Worm (Caenorhabditis elegans) whole organism, L3 larva: Measurements from ENCODE around the gene R08D7.7.
"Not testable (repeated sequence)": the region's sequence is repeated elsewhere in the genome, so short reads cannot be mapped to it uniquely, and the experiment has no call there.

ENCODE experiments used
- R02D3.7 ChIP-seq: fragments of 150-350 bp; optimal IDR thresholded peaks from 2 replicates; lab custom pipeline; 2014; ENCODE audit warnings: missing biosample characterization, missing genetic modification characterization
- aly-2 ChIP-seq: fragments of 150-350 bp; optimal IDR thresholded peaks from 2 replicates; lab custom pipeline; 2014; ENCODE audit warnings: missing biosample characterization, missing genetic modification characterization
- ceh-16 ChIP-seq: sonication (generic microtip); optimal IDR thresholded peaks from 2 replicates; lab custom pipeline; 2017; ENCODE audit warnings: missing biosample characterization, missing genetic modification characterization
- ceh-28 ChIP-seq: fragments of 150-350 bp; optimal IDR thresholded peaks from 2 replicates; lab custom pipeline; 2014; ENCODE audit warnings: missing biosample characterization, missing genetic modification reagents, missing genetic modification characterization
- ceh-82 ChIP-seq: fragments of 150-350 bp; optimal IDR thresholded peaks from 2 replicates; lab custom pipeline; 2014; ENCODE audit warnings: missing biosample characterization, missing genetic modification characterization
- daf-12 ChIP-seq: fragments of 150-350 bp; optimal IDR thresholded peaks from 2 replicates; lab custom pipeline; 2014; ENCODE audit warnings: missing biosample characterization, missing genetic modification reagents, missing genetic modification characterization
- egl-27 ChIP-seq: sonication (generic microtip); optimal IDR thresholded peaks from 4 replicates; lab custom pipeline; 2017; ENCODE audit warnings: missing biosample characterization, missing genetic modification reagents, missing genetic modification characterization
- egl-5 ChIP-seq: fragments of 150-350 bp; optimal IDR thresholded peaks from 2 replicates; lab custom pipeline; 2017; ENCODE audit warnings: missing biosample characterization, missing genetic modification reagents, missing genetic modification characterization, inconsistent platforms
- elt-1 ChIP-seq: fragments of 150-350 bp; optimal IDR thresholded peaks from 2 replicates; lab custom pipeline; 2014; ENCODE audit warnings: missing biosample characterization, missing genetic modification characterization
- elt-2 ChIP-seq: sonication (generic microtip); optimal IDR thresholded peaks from 2 replicates; lab custom pipeline; 2016; ENCODE audit warnings: missing genetic modification reagents, mild to moderate bottlenecking, missing genetic modification characterization, missing compliant biosample characterization
- elt-3 ChIP-seq, 3 experiments: fragments of 150-350 bp in 1 of 3; sonication (generic microtip) in 2 of 3; optimal IDR thresholded peaks; 2 replicates in 2 of 3; 4 replicates in 1 of 3; lab custom pipeline; 2014 to 2017; ENCODE audit warnings: missing biosample characterization in 3 of 3, missing genetic modification characterization in 3 of 3
- fkh-10 ChIP-seq: sonication (generic microtip); optimal IDR thresholded peaks from 2 replicates; lab custom pipeline; 2017; ENCODE audit warnings: missing biosample characterization, missing genetic modification reagents, missing genetic modification characterization
- hmg-11 ChIP-seq: sonication (generic microtip); optimal IDR thresholded peaks from 2 replicates; lab custom pipeline; 2016; ENCODE audit warnings: missing genetic modification characterization, missing compliant biosample characterization
- lin-15B ChIP-seq: fragments of 150-350 bp; optimal IDR thresholded peaks from 2 replicates; lab custom pipeline; 2014; ENCODE audit warnings: missing biosample characterization, missing genetic modification characterization
- lin-39 ChIP-seq: fragments of 150-350 bp; optimal IDR thresholded peaks from 2 replicates; lab custom pipeline; 2018; ENCODE audit warnings: missing biosample characterization, missing genetic modification reagents, missing genetic modification characterization
- mdl-1 ChIP-seq: fragments of 150-350 bp; optimal IDR thresholded peaks from 2 replicates; lab custom pipeline; 2014; ENCODE audit warnings: missing biosample characterization, missing genetic modification characterization
- mml-1 ChIP-seq: fragments of 150-350 bp; sonication (generic microtip); optimal IDR thresholded peaks from 3 replicates; lab custom pipeline; 2014; ENCODE audit warnings: missing biosample characterization, missing genetic modification characterization
- nfya-1 ChIP-seq: sonication (generic microtip); optimal IDR thresholded peaks from 2 replicates; lab custom pipeline; 2017; ENCODE audit warnings: missing genetic modification characterization, mild to moderate bottlenecking, missing compliant biosample characterization, antibody characterized with exemption, moderate library complexity; ENCODE audit not compliant: insufficient read depth
- nhr-11 ChIP-seq: fragments of 150-350 bp; optimal IDR thresholded peaks from 2 replicates; lab custom pipeline; 2014; ENCODE audit warnings: missing biosample characterization, missing genetic modification characterization
- nhr-12 ChIP-seq: fragments of 150-350 bp; optimal IDR thresholded peaks from 2 replicates; lab custom pipeline; 2014; ENCODE audit warnings: missing biosample characterization, missing genetic modification characterization
- nhr-23 ChIP-seq: fragments of 150-350 bp; optimal IDR thresholded peaks from 2 replicates; lab custom pipeline; 2014; ENCODE audit warnings: missing biosample characterization, missing genetic modification reagents, missing genetic modification characterization
- nhr-237 ChIP-seq: fragments of 150-350 bp; optimal IDR thresholded peaks from 2 replicates; lab custom pipeline; 2014; ENCODE audit warnings: missing biosample characterization, missing genetic modification characterization
- nhr-25 ChIP-seq: sonication (generic microtip); optimal IDR thresholded peaks from 2 replicates; lab custom pipeline; 2017; ENCODE audit warnings: missing biosample characterization, missing genetic modification characterization
- nhr-28 ChIP-seq: fragments of 150-350 bp; optimal IDR thresholded peaks from 2 replicates; lab custom pipeline; 2014; ENCODE audit warnings: missing biosample characterization, missing genetic modification characterization
- nhr-43 ChIP-seq: sonication (generic microtip); optimal IDR thresholded peaks from 2 replicates; lab custom pipeline; 2016; ENCODE audit warnings: mild to moderate bottlenecking, missing genetic modification characterization, missing compliant biosample characterization; ENCODE audit not compliant: poor library complexity, severe bottlenecking
- pha-4 ChIP-seq: fragments of 150-350 bp; optimal IDR thresholded peaks from 2 replicates; lab custom pipeline; 2014; ENCODE audit warnings: missing biosample characterization, missing genetic modification reagents, missing genetic modification characterization
- snpc-4 ChIP-seq: fragments of 150-350 bp; optimal IDR thresholded peaks from 2 replicates; lab custom pipeline; 2014; ENCODE audit warnings: missing biosample characterization, missing genetic modification characterization
- unc-39 ChIP-seq: sonication (generic microtip); optimal IDR thresholded peaks from 4 replicates; lab custom pipeline; 2017; ENCODE audit warnings: missing biosample characterization, missing genetic modification characterization
- unc-62 ChIP-seq: fragments of 150-350 bp; sonication (generic microtip); optimal IDR thresholded peaks from 4 replicates; lab custom pipeline; 2014; ENCODE audit warnings: missing biosample characterization, missing genetic modification reagents, missing genetic modification characterization
- ztf-11 ChIP-seq: fragments of 150-350 bp; optimal IDR thresholded peaks from 2 replicates; lab custom pipeline; 2014; ENCODE audit warnings: missing biosample characterization, missing genetic modification characterization
- ztf-4 ChIP-seq: fragments of 150-350 bp; optimal IDR thresholded peaks from 2 replicates; lab custom pipeline; 2014; ENCODE audit warnings: missing biosample characterization, missing genetic modification characterization

The R08D7.7 gene

ce11 chrIII:8989752-8990151 is at the start of gene R08D7.7:
R08D7.7 (plus strand) TSS chrIII:8990052.
- not testable (repeated sequence) for TF ChIP-seq elt-2; elt-3 (tag; optimal IDR thresholded peaks at IDR 0.05; lab: Kevin White, UChicago); daf-12

- TF ChIP-seq elt-1 = no peak
Measured at ce11 chrIII:8944357-8944756, 45.5 kb upstream of the R08D7.7 start, which contains the start of gene dhrr-1. dhrr-1 (plus strand) TSS chrIII:8944657.

DNA sequence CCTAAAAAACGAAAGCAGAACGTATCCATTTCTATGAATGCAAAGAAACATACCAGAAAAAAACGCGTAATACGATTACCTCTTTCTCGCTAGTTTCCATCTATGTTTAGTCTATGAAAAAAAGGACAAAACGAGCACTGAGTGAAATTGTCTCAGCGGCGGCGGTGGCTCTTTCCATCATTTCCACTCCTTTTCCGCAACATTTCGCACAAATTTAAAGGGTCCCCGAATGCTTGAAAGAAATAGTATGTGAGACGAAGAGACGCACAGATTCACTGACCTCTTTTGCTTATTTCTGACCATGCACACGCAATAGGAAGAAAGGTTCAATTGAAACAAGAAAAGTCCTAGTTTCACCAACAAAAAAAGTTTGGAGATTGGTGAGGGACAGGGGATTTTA is 43.6 kb upstream of the R08D7.7 start:
- TF ChIP-seq ztf-11 (tag; lab: Kevin White, UChicago) = no peak
- TF ChIP-seq egl-27 (tag; lab: Kevin White, UChicago) = no peak
- no peak for TF ChIP-seq unc-39 (tag; lab: Kevin White, UChicago)
- TF ChIP-seq, all 47 proteins: peak for 0

DNA sequence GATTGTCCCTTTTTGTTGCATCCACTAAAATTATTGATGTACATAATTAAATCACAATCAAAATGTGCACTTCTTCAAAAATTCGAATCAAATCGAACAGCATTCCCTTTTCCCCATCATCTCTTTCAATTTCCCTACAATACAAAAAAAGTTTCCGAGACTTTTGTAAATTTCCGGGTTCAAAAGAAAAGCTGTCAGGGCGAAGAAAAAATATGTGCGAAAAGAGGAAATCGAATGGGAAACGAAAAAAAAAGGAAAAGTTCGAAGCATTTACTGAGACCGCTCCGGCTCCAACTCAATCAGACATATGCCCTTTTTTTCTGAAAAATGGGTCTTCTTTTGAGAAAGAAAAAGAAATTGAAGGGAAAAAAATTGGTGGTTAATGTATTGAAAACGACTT is 40.7 kb upstream of the R08D7.7 start:
- TF ChIP-seq nhr-43 (tag; lab: Kevin White, UChicago) = no peak
- TF ChIP-seq fkh-10 = peak; percentile 56

DNA sequence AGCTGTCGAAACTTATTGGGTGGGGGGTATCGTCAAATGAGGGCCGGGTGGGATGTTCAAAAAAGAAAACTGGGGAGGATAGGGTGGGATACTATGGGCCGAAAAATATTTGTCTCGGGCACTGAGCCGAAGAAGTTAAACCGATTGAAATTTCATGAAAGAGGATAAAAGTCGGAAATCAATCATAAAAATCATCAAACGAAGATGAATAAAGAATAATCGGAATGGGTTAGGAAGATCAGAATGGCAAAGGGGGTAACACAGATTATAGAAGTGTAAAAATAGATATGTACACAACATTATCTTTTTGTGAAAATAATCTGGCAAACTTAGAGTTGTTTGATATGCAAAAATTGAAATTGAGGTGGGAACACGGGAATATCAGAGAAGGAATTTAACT is 34.3 kb upstream of the R08D7.7 start:
- TF ChIP-seq mml-1 (no peak), nhr-12 (no peak), elt-1 (no peak), nhr-11 (tag; lab: Kevin White, UChicago) (no peak), ztf-4 (no peak), nhr-28 (tag; lab: Kevin White, UChicago) (no peak), egl-5 (tag; lab: Kevin White, UChicago) (no peak), nhr-237 (tag; lab: Kevin White, UChicago) (no peak), pha-4 (tag; lab: Kevin White, UChicago) (no peak), lin-39 (tag; lab: Kevin White, UChicago) (no peak)

DNA sequence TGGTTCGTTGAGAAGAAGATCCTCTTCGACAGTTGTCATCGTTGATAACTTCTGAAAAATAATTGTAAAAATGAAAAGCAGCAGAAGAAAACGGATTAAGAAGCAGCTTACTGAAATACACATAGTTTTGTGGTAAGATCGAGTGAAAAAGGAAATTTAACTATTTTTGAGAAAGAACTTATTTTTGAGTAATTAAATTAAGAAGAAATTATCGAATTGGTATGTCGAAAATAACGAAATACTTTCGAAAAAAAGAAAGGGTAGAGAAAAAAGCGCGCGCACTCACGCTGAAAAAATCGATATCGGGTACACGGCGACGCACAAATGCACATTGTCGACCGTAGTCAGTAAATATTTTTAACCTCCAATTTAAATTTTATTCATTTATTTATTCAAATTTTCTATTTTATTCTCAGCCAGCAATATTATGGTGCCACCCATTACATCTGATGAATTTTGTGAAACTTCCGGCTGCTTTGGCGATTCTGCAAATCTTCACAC is 33.7 kb upstream of the R08D7.7 start, which contains the start of the genes ZK643.5 and ZK643.2:
TSS of gene ZK643.5 (minus strand) at position 51 of the 501 bp plus-strand sequence.
TSS of gene ZK643.2 (plus strand) at position 395 of the 501 bp plus-strand sequence.
- TF ChIP-seq nfya-1 (tag; lab: Kevin White, UChicago) (peak; percentile 86), pha-4 (tag; lab: Kevin White, UChicago) (peak; percentile 84), mdl-1 (no peak), R02D3.7 (tag; lab: Kevin White, UChicago) (peak; percentile 27), elt-2 (peak; percentile 14), elt-1 (no peak), ceh-28 (tag; lab: Kevin White, UChicago) (peak; percentile 95), lin-15B (tag; lab: Kevin White, UChicago) (peak; percentile 48), ceh-16 (tag; lab: Kevin White, UChicago) (no peak), nhr-12 (no peak), lin-39 (tag; lab: Kevin White, UChicago) (no peak), egl-27 (tag; lab: Kevin White, UChicago) (no peak), snpc-4 (tag; lab: Kevin White, UChicago) (peak; percentile 38), nhr-11 (tag; lab: Kevin White, UChicago) (no peak), nhr-23 (no peak), egl-5 (tag; lab: Kevin White, UChicago) (peak; percentile 10), nhr-25 (tag; lab: Kevin White, UChicago) (no peak), ztf-11 (tag; lab: Kevin White, UChicago) (no peak), hmg-11 (tag; lab: Kevin White, UChicago) (peak; percentile 86), ceh-82 (peak; percentile 11)
- TF ChIP-seq, all 47 proteins: peak for 10

- TF ChIP-seq lin-39 (tag; lab: Kevin White, UChicago) (no peak), nhr-43 (tag; lab: Kevin White, UChicago) (no peak), unc-62 (no peak), aly-2 (tag; lab: Kevin White, UChicago) (no peak), elt-3 (tag; optimal IDR thresholded peaks at IDR 0.05; lab: Kevin White, UChicago) (no peak), nhr-12 (no peak), elt-1 (no peak)
Measured at ce11 chrIII:8960664-8961063, 29.2 kb upstream of the R08D7.7 start, which contains the start of gene ZK643.6. ZK643.6 (minus strand) TSS chrIII:8960764.
